Fruit fly (Drosophila melanogaster) whole organism, embryonic: Measurements from ENCODE around the gene Syp.

Experiments
- Antp ChIP-seq: fragments of 200-800 bp; sonication (Bioruptor generic); optimal IDR thresholded peaks from 3 replicates; lab custom pipeline; 2016; ENCODE audit warnings: missing biosample characterization, missing genetic modification characterization
- CG10209 ChIP-seq: fragments of 200-800 bp; sonication (Bioruptor generic); optimal IDR thresholded peaks from 3 replicates; lab custom pipeline; 2017; ENCODE audit warnings: missing biosample characterization, mild to moderate bottlenecking, missing genetic modification characterization, missing genetic modification reagents
- CG10267 ChIP-seq: fragments of 200-800 bp; sonication (Bioruptor generic); optimal IDR thresholded peaks from 2 replicates; lab custom pipeline; 2018; ENCODE audit warnings: missing biosample characterization, mild to moderate bottlenecking, missing genetic modification characterization, moderate library complexity
- CG11504 ChIP-seq: fragments of 200-800 bp; sonication (Bioruptor generic); optimal IDR thresholded peaks from 3 replicates; lab custom pipeline; 2019; ENCODE audit warnings: missing biosample characterization, mild to moderate bottlenecking, missing genetic modification characterization, moderate library complexity
- CG12155 ChIP-seq: fragments of 200-800 bp; sonication (Bioruptor generic); optimal IDR thresholded peaks from 3 replicates; lab custom pipeline; 2016; ENCODE audit warnings: missing biosample characterization, missing genetic modification characterization
- CG12299 ChIP-seq: fragments of 200-800 bp; sonication (Bioruptor generic); optimal IDR thresholded peaks from 2 replicates; lab custom pipeline; 2018; ENCODE audit warnings: missing biosample characterization, mild to moderate bottlenecking, missing genetic modification characterization
- CG13424 ChIP-seq: fragments of 200-800 bp; sonication (Bioruptor generic); optimal IDR thresholded peaks from 2 replicates; lab custom pipeline; 2019; ENCODE audit warnings: missing biosample characterization, mild to moderate bottlenecking, missing genetic modification characterization, moderate library complexity
- CG13894 ChIP-seq: fragments of 200-800 bp; sonication (Bioruptor generic); optimal IDR thresholded peaks from 3 replicates; lab custom pipeline; 2018; ENCODE audit warnings: missing biosample characterization, mild to moderate bottlenecking, missing genetic modification characterization, moderate library complexity
- CG16815 ChIP-seq: fragments of 200-800 bp; sonication (Bioruptor generic); optimal IDR thresholded peaks from 3 replicates; lab custom pipeline; 2017; ENCODE audit warnings: missing biosample characterization, mild to moderate bottlenecking, missing genetic modification characterization
- CG17802 ChIP-seq: fragments of 200-800 bp; sonication (Bioruptor generic); optimal IDR thresholded peaks from 2 replicates; lab custom pipeline; 2018; ENCODE audit warnings: missing biosample characterization, mild to moderate bottlenecking, missing genetic modification characterization, moderate library complexity
- CG17829 ChIP-seq: fragments of 200-800 bp; optimal IDR thresholded peaks from 2 replicates; lab custom pipeline; 2019; ENCODE audit warnings: missing biosample characterization, mild to moderate bottlenecking, missing genetic modification characterization, moderate library complexity
- CG17912 ChIP-seq: fragments of 200-800 bp; sonication (Bioruptor generic); optimal IDR thresholded peaks from 2 replicates; lab custom pipeline; 2018; ENCODE audit warnings: missing biosample characterization, mild to moderate bottlenecking, missing genetic modification characterization
- CG1792 ChIP-seq: fragments of 200-800 bp; sonication (Bioruptor generic); optimal IDR thresholded peaks from 2 replicates; lab custom pipeline; 2016; ENCODE audit warnings: missing biosample characterization, missing genetic modification characterization
- CG18011 ChIP-seq: fragments of 200-800 bp; sonication (Bioruptor generic); optimal IDR thresholded peaks from 2 replicates; lab custom pipeline; 2017; ENCODE audit warnings: missing biosample characterization, missing genetic modification characterization, mild to moderate bottlenecking, moderate library complexity, missing genotype
- CG18599 ChIP-seq: fragments of 200-800 bp; sonication (Bioruptor generic); optimal IDR thresholded peaks from 3 replicates; lab custom pipeline; 2017; ENCODE audit warnings: missing biosample characterization, missing genetic modification characterization, mild to moderate bottlenecking, moderate library complexity, missing genetic modification reagents
- CG2120 ChIP-seq: fragments of 200-800 bp; sonication (Bioruptor generic); optimal IDR thresholded peaks from 3 replicates; lab custom pipeline; 2016; ENCODE audit warnings: missing biosample characterization, missing genetic modification characterization
- CG3065 ChIP-seq: fragments of 200-800 bp; sonication (Bioruptor generic); optimal IDR thresholded peaks from 2 replicates; lab custom pipeline; 2016; ENCODE audit warnings: missing biosample characterization, missing genetic modification characterization
- CG31441 ChIP-seq: fragments of 200-800 bp; sonication (Bioruptor generic); IDR thresholded peaks from 2 replicates; pipeline ENCODE4 v1.3.6; 2022; ENCODE audit warnings: missing biosample characterization, missing genetic modification characterization
- CG3838 ChIP-seq: fragments of 200-800 bp; sonication (Bioruptor generic); optimal IDR thresholded peaks from 3 replicates; lab custom pipeline; 2016; ENCODE audit warnings: missing biosample characterization, missing genetic modification characterization
- CG4617 ChIP-seq: fragments of 200-800 bp; sonication (Bioruptor generic); optimal IDR thresholded peaks from 3 replicates; lab custom pipeline; 2016; ENCODE audit warnings: missing biosample characterization, missing genetic modification characterization, borderline replicate concordance
- CG6689 ChIP-seq: fragments of 200-800 bp; sonication (Bioruptor generic); IDR thresholded peaks from 2 replicates; pipeline ENCODE4 v1.3.6; 2022; ENCODE audit warnings: missing biosample characterization, missing genetic modification characterization
- CG7786 ChIP-seq: fragments of 200-800 bp; sonication (Bioruptor generic); optimal IDR thresholded peaks from 2 replicates; lab custom pipeline; 2016; ENCODE audit warnings: missing biosample characterization, missing genetic modification characterization
- CG8089 ChIP-seq: fragments of 200-800 bp; sonication (Bioruptor generic); optimal IDR thresholded peaks from 3 replicates; lab custom pipeline; 2016; ENCODE audit warnings: missing biosample characterization, missing genetic modification characterization
- CG8281 ChIP-seq: fragments of 200-800 bp; sonication (Bioruptor generic); optimal IDR thresholded peaks from 2 replicates; lab custom pipeline; 2018; ENCODE audit warnings: missing biosample characterization, mild to moderate bottlenecking, missing genetic modification characterization, moderate library complexity
- CG8290 ChIP-seq, 3 experiments: fragments of 200-800 bp; sonication (Bioruptor generic); optimal IDR thresholded peaks; 2 replicates each; lab custom pipeline; 2016 to 2019; ENCODE audit warnings: missing biosample characterization in 3 of 3, missing genetic modification characterization in 3 of 3, mild to moderate bottlenecking in 2 of 3, moderate library complexity in 1 of 3
- CHES-1-like ChIP-seq: fragments of 200-800 bp; sonication (Bioruptor generic); optimal IDR thresholded peaks from 2 replicates; lab custom pipeline; 2016; ENCODE audit warnings: missing biosample characterization, missing genetic modification characterization
- CTCF ChIP-seq: fragments of 200-800 bp; sonication (Bioruptor generic); optimal IDR thresholded peaks from 2 replicates; lab custom pipeline; 2017; ENCODE audit warnings: missing biosample characterization, mild to moderate bottlenecking, missing genetic modification characterization, moderate library complexity
- Dip2 ChIP-seq: fragments of 200-800 bp; sonication (Bioruptor generic); IDR thresholded peaks from 2 replicates; pipeline ENCODE4 v1.3.6; 2022; ENCODE audit warnings: missing biosample characterization, missing genetic modification characterization
- Doc2 ChIP-seq: fragments of 200-800 bp; sonication (Bioruptor generic); IDR thresholded peaks from 2 replicates; pipeline ENCODE4 v1.3.6; 2022; ENCODE audit warnings: missing biosample characterization, missing genetic modification characterization
- Dp ChIP-seq: fragments of 200-800 bp; sonication (Bioruptor generic); optimal IDR thresholded peaks from 2 replicates; lab custom pipeline; 2018; ENCODE audit warnings: missing biosample characterization, mild to moderate bottlenecking, missing genetic modification characterization, moderate library complexity
- Hr51 ChIP-seq, 2 experiments: fragments of 200-800 bp; sonication (Bioruptor generic); optimal IDR thresholded peaks; 2 replicates in 1 of 2; 3 replicates in 1 of 2; lab custom pipeline; 2016 to 2018; ENCODE audit warnings: missing biosample characterization in 2 of 2, missing genetic modification characterization in 2 of 2, mild to moderate bottlenecking in 1 of 2, moderate library complexity in 1 of 2
- Hr78 ChIP-seq, 2 experiments: fragments of 200-800 bp in 1 of 2; fragments of >200 bp in 1 of 2; sonication (Bioruptor generic) in 1 of 2; optimal IDR thresholded peaks; 2 replicates each; lab custom pipeline; 2017 to 2019; ENCODE audit warnings: missing biosample characterization in 2 of 2, missing genetic modification characterization in 2 of 2, mild to moderate bottlenecking in 1 of 2, moderate library complexity in 1 of 2
- Hsf ChIP-seq: fragments of 200-800 bp; sonication (Bioruptor generic); optimal IDR thresholded peaks from 3 replicates; lab custom pipeline; 2016; ENCODE audit warnings: missing biosample characterization, missing genetic modification characterization
- Mes4 ChIP-seq: fragments of 200-800 bp; sonication (Bioruptor generic); optimal IDR thresholded peaks from 2 replicates; lab custom pipeline; 2016; ENCODE audit warnings: missing biosample characterization, missing genetic modification characterization
- Myb ChIP-seq: fragments of 200-800 bp; sonication (Bioruptor generic); optimal IDR thresholded peaks from 2 replicates; lab custom pipeline; 2016; ENCODE audit warnings: missing biosample characterization, missing genetic modification characterization
- Nf-YC ChIP-seq: fragments of 200-800 bp; optimal IDR thresholded peaks from 3 replicates; lab custom pipeline; 2019; ENCODE audit warnings: missing biosample characterization, mild to moderate bottlenecking, missing genetic modification characterization, moderate library complexity
- Opbp ChIP-seq: fragments of 200-800 bp; sonication (Bioruptor generic); IDR thresholded peaks from 3 replicates; pipeline ENCODE4 v1.3.6; 2022; ENCODE audit warnings: missing biosample characterization, missing genetic modification characterization; ENCODE audit not compliant: partially characterized antibody
- Sry-δ ChIP-seq: fragments of 200-800 bp; sonication (Bioruptor generic); optimal IDR thresholded peaks from 2 replicates; lab custom pipeline; 2016; ENCODE audit warnings: missing biosample characterization, missing genetic modification characterization
- caup ChIP-seq: fragments of 200-800 bp; sonication (Bioruptor generic); optimal IDR thresholded peaks from 3 replicates; lab custom pipeline; 2017; ENCODE audit warnings: missing biosample characterization, mild to moderate bottlenecking, missing genetic modification characterization, moderate library complexity; ENCODE audit not compliant: severe bottlenecking
- dati ChIP-seq: fragments of 200-800 bp; sonication (Bioruptor generic); IDR thresholded peaks from 2 replicates; pipeline ENCODE4 v1.3.6; 2022; ENCODE audit warnings: missing biosample characterization, missing genetic modification characterization
- gcm2 ChIP-seq: fragments of 200-800 bp; sonication (Bioruptor generic); optimal IDR thresholded peaks from 2 replicates; lab custom pipeline; 2016; ENCODE audit warnings: missing biosample characterization, missing genetic modification characterization
- hkb ChIP-seq, 2 experiments: fragments of 200-800 bp in 1 of 2; fragments of >200 bp in 1 of 2; sonication (Bioruptor generic) in 1 of 2; IDR thresholded peaks in 1 of 2; optimal IDR thresholded peaks in 1 of 2; 2 replicates each; pipeline versions ENCODE4 v1.3.6 to Lab custom; 2017 to 2022; ENCODE audit warnings: missing biosample characterization in 1 of 2, missing genetic modification characterization in 1 of 2
- insv ChIP-seq, 2 experiments: fragments of 200-800 bp; sonication (Bioruptor generic); optimal IDR thresholded peaks; 3 replicates each; lab custom pipeline; 2016 to 2018; ENCODE audit warnings: missing biosample characterization in 2 of 2, missing genetic modification characterization in 2 of 2
- nmo ChIP-seq: fragments of 200-800 bp; sonication (Bioruptor generic); optimal IDR thresholded peaks from 2 replicates; lab custom pipeline; 2018; ENCODE audit warnings: missing biosample characterization, mild to moderate bottlenecking, missing genetic modification characterization, moderate library complexity
- odd ChIP-seq: fragments of 200-800 bp; sonication (Bioruptor generic); optimal IDR thresholded peaks from 2 replicates; lab custom pipeline; 2017; ENCODE audit warnings: missing biosample characterization, mild to moderate bottlenecking, missing genetic modification characterization
- sens-2 ChIP-seq: fragments of 200-800 bp; sonication (Bioruptor generic); IDR thresholded peaks from 2 replicates; pipeline ENCODE4 v1.3.6; 2022; ENCODE audit warnings: missing biosample characterization, missing genetic modification characterization
- slp2 ChIP-seq: fragments of 200-800 bp; sonication (Bioruptor generic); optimal IDR thresholded peaks from 2 replicates; lab custom pipeline; 2016; ENCODE audit warnings: missing biosample characterization, missing genetic modification characterization
- tin ChIP-seq: fragments of 200-800 bp; sonication (Bioruptor generic); optimal IDR thresholded peaks from 3 replicates; lab custom pipeline; 2016; ENCODE audit warnings: missing biosample characterization, missing genetic modification characterization

Gene Syp

dm6 chr3R:20850395-20851039, 94.0 kb downstream of the Syp start, which contains the start of gene RpS30 (continued):
- TF ChIP-seq CG13894 (tag; lab: Kevin White, UChicago) (peak; percentile 36), Dp (GFP tag; lab: Kevin White, UChicago) (peak; percentile 61), Myb (GFP tag; lab: Kevin White, UChicago) (peak; percentile 98), CG3838 (GFP tag; lab: Kevin White, UChicago) (no peak), slp2 (GFP tag; lab: Kevin White, UChicago) (peak; percentile 15), CG8281 (tag; lab: Kevin White, UChicago) (peak; percentile 81), CG4617 (GFP tag; lab: Kevin White, UChicago) (peak; percentile 74), sens-2 (GFP tag; lab: Robert Waterston, UW) (no peak), Mes4 (GFP tag; lab: Kevin White, UChicago) (peak; percentile 53), CG3065 (no peak), CG6689 (GFP tag; lab: Robert Waterston, UW) (no peak), Doc2 (GFP tag; lab: Robert Waterston, UW) (no peak), CG12299 (tag; lab: Kevin White, UChicago) (no peak), CG31441 (peak; percentile 49), CG12155 (GFP tag; lab: Kevin White, UChicago) (no peak), Hr78 (GFP tag; optimal IDR thresholded peaks at IDR 0.05; lab: Kevin White, UChicago) (no peak), CG17802 (tag; lab: Kevin White, UChicago) (no peak), CG7786 (GFP tag; lab: Kevin White, UChicago) (peak; percentile 10), CG10209 (peak; percentile 9), Nf-YC (tag; lab: Kevin White, UChicago) (peak; percentile 69), Hr51 (GFP tag; optimal IDR thresholded peaks at IDR 0.05; lab: Kevin White, UChicago) (peak in 1 of 2 experiments; percentile 33), CG8290 (GFP tag; optimal IDR thresholded peaks at IDR 0.05; lab: Kevin White, UChicago) (peak; percentile 47), CG8290 (tag; optimal IDR thresholded peaks at IDR 0.05; lab: Kevin White, UChicago) (peak in 1 of 2 experiments; percentile 87), Hsf (GFP tag; lab: Kevin White, UChicago) (peak; percentile 46), CG18599 (no peak), Antp (no peak), insv (GFP tag; optimal IDR thresholded peaks at IDR 0.05; lab: Kevin White, UChicago) (peak in 1 of 2 experiments; percentile 10), CHES-1-like (GFP tag; lab: Kevin White, UChicago) (peak; percentile 57), CG2120 (GFP tag; lab: Kevin White, UChicago) (peak; percentile 39), CG17912 (GFP tag; lab: Kevin White, UChicago) (no peak), gcm2 (GFP tag; lab: Kevin White, UChicago) (no peak), CG1792 (GFP tag; lab: Kevin White, UChicago) (peak; percentile 41), CG17829 (tag; lab: Kevin White, UChicago) (peak; percentile 77), caup (peak; percentile 42), CG13424 (tag; lab: Kevin White, UChicago) (peak; percentile 33), CTCF (GFP tag; lab: Kevin White, UChicago) (peak; percentile 41), CG10267 (peak; percentile 74), tin (GFP tag; lab: Kevin White, UChicago) (no peak), Dip2 (GFP tag; lab: Robert Waterston, UW) (no peak), CG16815 (GFP tag; lab: Kevin White, UChicago) (no peak), Sry-δ (GFP tag; lab: Kevin White, UChicago) (peak; percentile 95), CG8089 (GFP tag; lab: Kevin White, UChicago) (peak; percentile 22), Opbp (peak; percentile 98), CG11504 (tag; lab: Kevin White, UChicago) (peak; percentile 60), odd (GFP tag; lab: Kevin White, UChicago) (no peak), dati (GFP tag; lab: Robert Waterston, UW) (no peak), hkb (optimal IDR thresholded peaks at IDR 0.05; lab: Kevin White, UChicago) (no peak), hkb (GFP tag; IDR thresholded peaks at IDR 0.05; lab: Robert Waterston, UW) (0 out of 2 replicates have a peak, but pooled peaks have one; percentile 19), CG18011 (GFP tag; lab: Kevin White, UChicago) (peak; percentile 20), nmo (GFP tag; lab: Kevin White, UChicago) (peak; percentile 72)
